Worm (Caenorhabditis elegans): ENCODE data around the gene pmk-3.

ce11 chrIV:8154966-8155365 is 15.9 kb downstream of the pmk-3 start:
- no peak for TF ChIP-seq sptf-1 (tag; optimal IDR thresholded peaks at IDR 0.05)
- TF ChIP-seq nhr-11 (tag; optimal IDR thresholded peaks at IDR 0.05), result no peak
- TF ChIP-seq ama-1 (optimal IDR thresholded peaks at IDR 0.05), result no peak
- no peak for TF ChIP-seq ztf-4 (tag; optimal IDR thresholded peaks at IDR 0.05)
- TF ChIP-seq egl-27 (tag; optimal IDR thresholded peaks at IDR 0.05), result no peak
- no peak for TF ChIP-seq lin-15B (tag; optimal IDR thresholded peaks at IDR 0.05)
- no peak for TF ChIP-seq unc-86 (tag; optimal IDR thresholded peaks at IDR 0.05)

All from whole organism, L1 larva.